Fruit fly (Drosophila melanogaster) whole organism, pupa: Measurements from ENCODE around the gene CG18745.

Experiments used
- CG10348 ChIP-seq: fragments of 200-800 bp; sonication (Bioruptor generic); IDR thresholded peaks from 2 replicates; pipeline ENCODE4 v1.3.6; 2022; ENCODE audit warnings: missing biosample characterization, missing genetic modification characterization
- CG12605 ChIP-seq: fragments of 200-800 bp; sonication (Bioruptor generic); IDR thresholded peaks from 2 replicates; pipeline ENCODE4 v1.3.6; 2022; ENCODE audit warnings: missing biosample characterization, missing genetic modification characterization
- CG13204 ChIP-seq: fragments of 200-800 bp; sonication (Bioruptor generic); optimal IDR thresholded peaks from 2 replicates; lab custom pipeline; 2018; ENCODE audit warnings: missing biosample characterization, mild to moderate bottlenecking, missing genetic modification characterization, moderate library complexity
- D1 ChIP-seq: fragments of 200-800 bp; sonication (Bioruptor generic); optimal IDR thresholded peaks from 2 replicates; lab custom pipeline; 2018; ENCODE audit warnings: missing biosample characterization, mild to moderate bottlenecking, missing genetic modification characterization, moderate library complexity
- EcR ChIP-seq: fragments of 200-800 bp; sonication (Bioruptor generic); optimal IDR thresholded peaks from 3 replicates; lab custom pipeline; 2019; ENCODE audit warnings: missing biosample characterization, missing genetic modification characterization, mild to moderate bottlenecking, moderate library complexity, missing genetic modification reagents
- Pif1A ChIP-seq: fragments of 200-800 bp; sonication (Bioruptor generic); optimal IDR thresholded peaks from 3 replicates; lab custom pipeline; 2016; ENCODE audit warnings: missing biosample characterization, missing genetic modification characterization
- rn ChIP-seq: fragments of 200-800 bp; sonication (Bioruptor generic); IDR thresholded peaks from 2 replicates; pipeline ENCODE4 v1.3.6; 2022; ENCODE audit warnings: missing biosample characterization, missing genetic modification characterization

DNA sequence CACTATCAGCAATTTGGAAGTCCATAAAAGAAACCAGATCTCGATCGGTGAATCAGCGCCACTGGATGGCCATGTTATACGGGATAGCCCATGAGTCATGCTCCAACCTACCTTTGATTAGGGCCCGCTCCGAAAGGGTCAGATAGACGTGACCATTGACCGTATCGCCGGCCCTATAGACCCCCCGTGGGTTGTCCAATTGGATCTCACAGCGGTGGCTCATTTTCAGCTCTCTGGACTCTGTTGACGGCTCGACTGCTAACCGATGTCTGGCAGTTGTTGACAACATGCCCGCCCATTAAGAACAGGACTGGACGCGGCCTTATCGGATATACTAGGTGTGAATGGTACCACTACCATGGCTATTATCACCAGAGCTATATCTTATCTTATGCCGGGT lies 12.6 kb upstream of the CG18745 start, which contains the start of gene CG18744:
- TF ChIP-seq CG13204 (GFP tag; lab: Kevin White, UChicago) (no peak), Pif1A (no peak), D1 (tag; lab: Kevin White, UChicago) (no peak), EcR (no peak), CG10348 (no peak), rn (no peak), CG12605 (GFP tag; lab: Robert Waterston, UW) (no peak)
